Fruit fly (Drosophila melanogaster) whole organism, adult: ENCODE measurements around the gene ZnT77C.

Experiments
- CG11617 ChIP-seq: fragments of 200-800 bp; sonication (Bioruptor generic); optimal IDR thresholded peaks from 2 replicates; lab custom pipeline; 2017; ENCODE audit warnings: mild to moderate bottlenecking, missing biosample characterization, missing genetic modification reagents, missing genetic modification characterization
- CG12768 ChIP-seq: fragments of 200-800 bp; sonication (Bioruptor generic); optimal IDR thresholded peaks from 2 replicates; lab custom pipeline; 2017; ENCODE audit warnings: missing biosample characterization, missing genetic modification characterization, mild to moderate bottlenecking, moderate library complexity, missing genetic modification reagents
- CG14711 ChIP-seq: fragments of 200-800 bp; sonication (Bioruptor generic); optimal IDR thresholded peaks from 2 replicates; lab custom pipeline; 2018; ENCODE audit warnings: missing biosample characterization, mild to moderate bottlenecking, missing genetic modification characterization, moderate library complexity
- CG1620 ChIP-seq: fragments of 200-800 bp; sonication (Bioruptor generic); optimal IDR thresholded peaks from 2 replicates; lab custom pipeline; 2016; ENCODE audit warnings: missing biosample characterization, missing genetic modification characterization
- CG33017 ChIP-seq: fragments of 200-800 bp; sonication (Bioruptor generic); optimal IDR thresholded peaks from 2 replicates; lab custom pipeline; 2018; ENCODE audit warnings: missing biosample characterization, mild to moderate bottlenecking, missing genetic modification characterization, moderate library complexity
- CG5204 ChIP-seq: fragments of 200-800 bp; sonication (Bioruptor generic); optimal IDR thresholded peaks from 2 replicates; lab custom pipeline; 2016; ENCODE audit warnings: missing biosample characterization, missing genetic modification characterization
- CG7045 ChIP-seq: fragments of 200-800 bp; sonication (Bioruptor generic); optimal IDR thresholded peaks from 2 replicates; lab custom pipeline; 2017; ENCODE audit warnings: missing biosample characterization, mild to moderate bottlenecking, missing genetic modification characterization
- CG7101 ChIP-seq: fragments of 200-800 bp; sonication (Bioruptor generic); optimal IDR thresholded peaks from 2 replicates; lab custom pipeline; 2018; ENCODE audit warnings: missing biosample characterization, mild to moderate bottlenecking, missing genetic modification characterization, moderate library complexity
- Clk ChIP-seq: fragments of 200-800 bp; sonication (Bioruptor generic); optimal IDR thresholded peaks from 2 replicates; lab custom pipeline; 2017; ENCODE audit warnings: missing biosample characterization, missing genetic modification characterization
- Crg-1 ChIP-seq: fragments of 200-800 bp; sonication (Bioruptor generic); optimal IDR thresholded peaks from 2 replicates; lab custom pipeline; 2016; ENCODE audit warnings: missing biosample characterization, missing genetic modification characterization
- Hr96 ChIP-seq: fragments of 200-800 bp; sonication (Bioruptor generic); optimal IDR thresholded peaks from 2 replicates; lab custom pipeline; 2016; ENCODE audit warnings: missing biosample characterization, missing genetic modification characterization
- Mnt ChIP-seq: fragments of 200-800 bp; sonication (Bioruptor generic); optimal IDR thresholded peaks from 2 replicates; lab custom pipeline; 2016; ENCODE audit warnings: missing biosample characterization, mild to moderate bottlenecking, missing genetic modification characterization
- bab1 ChIP-seq: fragments of 200-800 bp; sonication (Bioruptor generic); optimal IDR thresholded peaks from 3 replicates; lab custom pipeline; 2019; ENCODE audit warnings: missing biosample characterization, mild to moderate bottlenecking, missing genetic modification characterization, moderate library complexity
- cic ChIP-seq: fragments of 200-800 bp; sonication (Bioruptor generic); optimal IDR thresholded peaks from 2 replicates; lab custom pipeline; 2017; ENCODE audit warnings: missing biosample characterization, mild to moderate bottlenecking, missing genetic modification characterization, moderate library complexity
- cnc ChIP-seq, 2 experiments: fragments of >200 bp; optimal IDR thresholded peaks; 2 replicates each; lab custom pipeline; 2017
- kay ChIP-seq: fragments of 200-800 bp; sonication (Bioruptor generic); peaks from one replicate; lab custom pipeline; 2016; ENCODE audit warnings: missing biosample characterization, missing genetic modification characterization, borderline replicate concordance
- ovo ChIP-seq: fragments of 200-800 bp; sonication (Bioruptor generic); optimal IDR thresholded peaks from 2 replicates; lab custom pipeline; 2016; ENCODE audit warnings: missing biosample characterization, missing genetic modification characterization
- pad ChIP-seq: fragments of 200-800 bp; sonication (Bioruptor generic); optimal IDR thresholded peaks from 3 replicates; lab custom pipeline; 2017; ENCODE audit warnings: missing biosample characterization, missing genetic modification characterization, mild to moderate bottlenecking, moderate library complexity, missing genetic modification reagents
- tj ChIP-seq: fragments of 200-800 bp; sonication (Bioruptor generic); optimal IDR thresholded peaks from 3 replicates; lab custom pipeline; 2017; ENCODE audit warnings: missing biosample characterization, mild to moderate bottlenecking, missing genetic modification characterization, moderate library complexity
- toe ChIP-seq: fragments of 200-800 bp; sonication (Bioruptor generic); optimal IDR thresholded peaks from 2 replicates; lab custom pipeline; 2016; ENCODE audit warnings: missing biosample characterization, missing genetic modification characterization

The ZnT77C gene

dm6 chr3L:20494780-20495591 is at the start of gene ZnT77C:
Gene ZnT77C, minus strand, starts transcription at chr3L:20494921.
- TF ChIP-seq bab1 (GFP tag; lab: Kevin White, UChicago) (peak; percentile 21), ovo (GFP tag; lab: Kevin White, UChicago) (no peak), Clk (GFP tag; lab: Kevin White, UChicago) (no peak)

dm6 chr3L:20540975-20541951 is 46.5 kb upstream of the ZnT77C start:
- no peak for TF ChIP-seq CG12768 (GFP tag; lab: Kevin White, UChicago)
- TF ChIP-seq bab1 (GFP tag; lab: Kevin White, UChicago), result peak; percentile 4

- TF ChIP-seq CG11617 (GFP tag; lab: Kevin White, UChicago) (peak; percentile 87), CG1620 (GFP tag; lab: Kevin White, UChicago) (peak; percentile 19), cic (GFP tag; lab: Kevin White, UChicago) (peak; percentile 85), toe (GFP tag; lab: Kevin White, UChicago) (peak; percentile 66), CG7101 (tag; lab: Kevin White, UChicago) (peak; percentile 87), bab1 (GFP tag; lab: Kevin White, UChicago) (peak; percentile 76), kay (GFP tag; lab: Kevin White, UChicago) (peak; percentile 84), ovo (GFP tag; lab: Kevin White, UChicago) (no peak), tj (GFP tag; lab: Kevin White, UChicago) (peak; percentile 9), pad (GFP tag; lab: Kevin White, UChicago) (peak; percentile 47), cnc (optimal IDR thresholded peaks at IDR 0.05; lab: Kevin White, UChicago) (no peak), Mnt (peak; percentile 45), Crg-1 (no peak), CG14711 (peak; percentile 76), CG33017 (peak; percentile 91), Hr96 (GFP tag; lab: Kevin White, UChicago) (peak; percentile 65), Clk (GFP tag; lab: Kevin White, UChicago) (peak; percentile 34), CG12768 (GFP tag; lab: Kevin White, UChicago) (peak; percentile 89), CG7045 (GFP tag; lab: Kevin White, UChicago) (peak; percentile 80), CG5204 (peak; percentile 71)
Observed at dm6 chr3L:20540182-20540974, 45.7 kb upstream of the ZnT77C start, which contains the start of gene Rcd2. Gene Rcd2, minus strand, starts transcription at chr3L:20540417.

dm6 chr3L:20539116-20539990 is 44.6 kb upstream of the ZnT77C start:
- peak; percentile 28 for TF ChIP-seq cic (GFP tag; lab: Kevin White, UChicago)
- peak; percentile 72 for TF ChIP-seq kay (GFP tag; lab: Kevin White, UChicago)
- TF ChIP-seq tj (GFP tag; lab: Kevin White, UChicago), result peak; percentile 98
- peak; percentile 4 for TF ChIP-seq Mnt
- no peak for TF ChIP-seq pad (GFP tag; lab: Kevin White, UChicago)

dm6 chr3L:20538458-20538857 is 43.7 kb upstream of the ZnT77C start:
- TF ChIP-seq cic (GFP tag; lab: Kevin White, UChicago) (no peak), toe (GFP tag; lab: Kevin White, UChicago) (no peak), Mnt (no peak), tj (GFP tag; lab: Kevin White, UChicago) (no peak), CG1620 (GFP tag; lab: Kevin White, UChicago) (no peak), CG7101 (tag; lab: Kevin White, UChicago) (no peak), bab1 (GFP tag; lab: Kevin White, UChicago) (no peak), CG33017 (no peak), CG11617 (GFP tag; lab: Kevin White, UChicago) (no peak), CG12768 (GFP tag; lab: Kevin White, UChicago) (no peak), Clk (GFP tag; lab: Kevin White, UChicago) (no peak), kay (GFP tag; lab: Kevin White, UChicago) (no peak), CG5204 (no peak), ovo (GFP tag; lab: Kevin White, UChicago) (no peak), CG7045 (GFP tag; lab: Kevin White, UChicago) (no peak), Crg-1 (no peak), cnc (optimal IDR thresholded peaks at IDR 0.05; lab: Kevin White, UChicago) (no peak), Hr96 (GFP tag; lab: Kevin White, UChicago) (no peak)
